Worm (Caenorhabditis elegans): ENCODE results near the gene F02C12.1.
"Not testable (repeated sequence)": the region's sequence is repeated elsewhere in the genome, so short reads cannot be mapped to it uniquely, and the experiment has no call there.

Gene F02C12.1

ce11 chrX:13417479-13417878 lies 15.6 kb downstream of the F02C12.1 start:
- TF ChIP-seq pes-1 (GFP tag; IDR thresholded peaks at IDR 0.05) = no peak
- no peak for TF ChIP-seq ets-7 (tag; optimal IDR thresholded peaks at IDR 0.05)

ce11 chrX:13419884-13420339 lies 18.0 kb downstream of the F02C12.1 start, which contains the start of gene C29F7.3:
C29F7.3 (minus strand) TSS chrX:13419934.
- TF ChIP-seq tra-4 (tag; optimal IDR thresholded peaks at IDR 0.05) (no peak), scrt-1 (GFP tag; IDR thresholded peaks at IDR 0.05) (no peak), hmg-4 (GFP tag; optimal IDR thresholded peaks at IDR 0.05) (no peak), B0310.2 (tag; optimal IDR thresholded peaks at IDR 0.05) (no peak), aly-1 (tag; optimal IDR thresholded peaks at IDR 0.05) (peak; percentile 6)

ce11 chrX:13421068-13421467 lies 19.2 kb downstream of the F02C12.1 start:
- TF ChIP-seq ceh-36 (tag; optimal IDR thresholded peaks at IDR 0.05) (no peak), B0310.2 (tag; optimal IDR thresholded peaks at IDR 0.05) (no peak), tra-4 (tag; optimal IDR thresholded peaks at IDR 0.05) (no peak), tbx-11 (GFP tag; IDR thresholded peaks at IDR 0.05) (no peak), flt-1 (GFP tag; IDR thresholded peaks at IDR 0.05) (no peak), pes-1 (GFP tag; IDR thresholded peaks at IDR 0.05) (no peak), ceh-13 (GFP tag; optimal IDR thresholded peaks at IDR 0.05) (no peak)

- TF ChIP-seq flt-1 (GFP tag; IDR thresholded peaks at IDR 0.05) (no peak), B0310.2 (tag; optimal IDR thresholded peaks at IDR 0.05) (no peak)
Measured at ce11 chrX:13423340-13423739, 21.5 kb downstream of the F02C12.1 start, which contains the start of gene fkh-3. fkh-3 (minus strand) TSS chrX:13423440.

ce11 chrX:13428755-13429154 lies 26.9 kb downstream of the F02C12.1 start, which contains the start of gene fkh-4:
fkh-4 (minus strand) TSS chrX:13428855.
- TF ChIP-seq B0310.2 (tag; optimal IDR thresholded peaks at IDR 0.05); F13C5.2 (tag; optimal IDR thresholded peaks at IDR 0.05); pes-1 (GFP tag; IDR thresholded peaks at IDR 0.05): not testable (repeated sequence)

- not testable (repeated sequence) for TF ChIP-seq hnd-1 (tag; optimal IDR thresholded peaks at IDR 0.05); ets-7 (tag; optimal IDR thresholded peaks at IDR 0.05); ama-1 (optimal IDR thresholded peaks at IDR 0.05)
Measured at ce11 chrX:13431388-13431787, 29.5 kb downstream of the F02C12.1 start, which contains the start of gene C29F7.10. C29F7.10 (minus strand) TSS chrX:13431488.

- TF ChIP-seq tbx-37 (GFP tag; conservative IDR thresholded peaks at IDR 0.05) (no peak), ets-7 (tag; optimal IDR thresholded peaks at IDR 0.05) (no peak), sea-1 (GFP tag; conservative IDR thresholded peaks at IDR 0.05) (no peak), tra-4 (tag; optimal IDR thresholded peaks at IDR 0.05) (no peak), ceh-36 (tag; optimal IDR thresholded peaks at IDR 0.05) (no peak), aly-1 (tag; optimal IDR thresholded peaks at IDR 0.05) (no peak), flt-1 (GFP tag; IDR thresholded peaks at IDR 0.05) (no peak), ceh-13 (GFP tag; optimal IDR thresholded peaks at IDR 0.05) (no peak), pes-1 (GFP tag; IDR thresholded peaks at IDR 0.05) (no peak), tbx-11 (GFP tag; IDR thresholded peaks at IDR 0.05) (no peak), hnd-1 (tag; optimal IDR thresholded peaks at IDR 0.05) (no peak), B0310.2 (tag; optimal IDR thresholded peaks at IDR 0.05) (no peak), ama-1 (optimal IDR thresholded peaks at IDR 0.05) (no peak), F13C5.2 (tag; optimal IDR thresholded peaks at IDR 0.05) (no peak)
Measured at ce11 chrX:13435116-13435515, 33.2 kb downstream of the F02C12.1 start.

ce11 chrX:13435790-13436472 lies 34.0 kb downstream of the F02C12.1 start, which contains the start of gene jmjd-3.3:
jmjd-3.3 (plus strand) TSS chrX:13436422.
- TF ChIP-seq aly-1 (tag; optimal IDR thresholded peaks at IDR 0.05) (no peak), hnd-1 (tag; optimal IDR thresholded peaks at IDR 0.05) (no peak), hmg-4 (GFP tag; optimal IDR thresholded peaks at IDR 0.05) (no peak)

- TF ChIP-seq aly-1 (tag; optimal IDR thresholded peaks at IDR 0.05) (no peak), scrt-1 (GFP tag; IDR thresholded peaks at IDR 0.05) (no peak), F13C5.2 (tag; optimal IDR thresholded peaks at IDR 0.05) (peak; percentile 55), ceh-13 (GFP tag; optimal IDR thresholded peaks at IDR 0.05) (no peak), ama-1 (optimal IDR thresholded peaks at IDR 0.05) (no peak), tbx-11 (GFP tag; IDR thresholded peaks at IDR 0.05) (no peak), ets-7 (tag; optimal IDR thresholded peaks at IDR 0.05) (no peak), tra-4 (tag; optimal IDR thresholded peaks at IDR 0.05) (no peak), ceh-36 (tag; optimal IDR thresholded peaks at IDR 0.05) (no peak), hmbx-1 (tag; optimal IDR thresholded peaks at IDR 0.05) (no peak), sea-1 (GFP tag; conservative IDR thresholded peaks at IDR 0.05) (0 out of 2 replicates have a peak, but pooled peaks have one; percentile 41), tbx-37 (GFP tag; conservative IDR thresholded peaks at IDR 0.05) (no peak; the same call in 1 of the 2 replicates), hnd-1 (tag; optimal IDR thresholded peaks at IDR 0.05) (no peak), hmg-4 (GFP tag; optimal IDR thresholded peaks at IDR 0.05) (peak; percentile 22), B0310.2 (tag; optimal IDR thresholded peaks at IDR 0.05) (no peak), flt-1 (GFP tag; IDR thresholded peaks at IDR 0.05) (peak; percentile 32; the same call in 1 of the 2 replicates), pes-1 (GFP tag; IDR thresholded peaks at IDR 0.05) (no peak; the same call in 1 of the 2 replicates)
Measured at ce11 chrX:13442446-13442845, 40.6 kb downstream of the F02C12.1 start.
